Worm (Caenorhabditis elegans): ENCODE data around the gene H23N18.6.

Gene H23N18.6

ce11 chrV:4908591-4908990 is 6.3 kb downstream of the H23N18.6 start, which contains the start of gene ugt-13 (continued):
- TF ChIP-seq T26A8.4 (GFP tag; IDR thresholded peaks at IDR 0.05) = no peak
- no peak for TF ChIP-seq nhr-25 (tag; optimal IDR thresholded peaks at IDR 0.05; ENCODE audit: borderline replicate concordance, insufficient read depth)
- TF ChIP-seq skn-1 (tag; optimal IDR thresholded peaks at IDR 0.05) = no peak
- no peak for TF ChIP-seq mxl-2 (GFP tag; conservative IDR thresholded peaks at IDR 0.05)
- TF ChIP-seq dmd-8 (GFP tag; IDR thresholded peaks at IDR 0.05) = no peak
- TF ChIP-seq lin-29 (GFP tag; IDR thresholded peaks at IDR 0.05) = no peak
- no peak for TF ChIP-seq lim-7 (GFP tag; IDR thresholded peaks at IDR 0.05)
- TF ChIP-seq mep-1 (tag; optimal IDR thresholded peaks at IDR 0.05) = peak; percentile 61
- TF ChIP-seq ceh-62 (tag; optimal IDR thresholded peaks at IDR 0.05) = no peak
- TF ChIP-seq madf-9 (GFP tag; conservative IDR thresholded peaks at IDR 0.05) = no peak
- no peak for TF ChIP-seq arid-1 (GFP tag; conservative IDR thresholded peaks at IDR 0.05)
- no peak for TF ChIP-seq saeg-2 (GFP tag; IDR thresholded peaks at IDR 0.05)
- TF ChIP-seq pqm-1 (tag; optimal IDR thresholded peaks at IDR 0.05) = no peak
- no peak for TF ChIP-seq mxl-3 (GFP tag; optimal IDR thresholded peaks at IDR 0.05)
- TF ChIP-seq gei-8 (GFP tag; optimal IDR thresholded peaks at IDR 0.05) = no peak
- no peak for TF ChIP-seq nhr-6 (tag; optimal IDR thresholded peaks at IDR 0.05)
- peak; percentile 47 for TF ChIP-seq cey-2 (tag; optimal IDR thresholded peaks at IDR 0.05; ENCODE audit: borderline replicate concordance, insufficient read depth)
- TF ChIP-seq php-3 (GFP tag; IDR thresholded peaks at IDR 0.05) = no peak
- no peak for TF ChIP-seq nhr-11 (tag; optimal IDR thresholded peaks at IDR 0.05)
- no peak for TF ChIP-seq ctbp-1 (GFP tag; IDR thresholded peaks at IDR 0.05)
- TF ChIP-seq nhr-102 (tag; optimal IDR thresholded peaks at IDR 0.05) = peak; percentile 33
- peak; percentile 97 for TF ChIP-seq ztf-7 (tag; optimal IDR thresholded peaks at IDR 0.05)
- TF ChIP-seq ama-1 (optimal IDR thresholded peaks at IDR 0.05) = no peak
- TF ChIP-seq dve-1 (tag; optimal IDR thresholded peaks at IDR 0.05; ENCODE audit: insufficient read depth) = no peak
- TF ChIP-seq nhr-111 (GFP tag; optimal IDR thresholded peaks at IDR 0.05) = no peak
- no peak for TF ChIP-seq unc-62 (GFP tag; optimal IDR thresholded peaks at IDR 0.05 in 1 of 2)
- no peak for TF ChIP-seq unc-62 (tag; optimal IDR thresholded peaks at IDR 0.05)
- no peak for TF ChIP-seq fkh-10 (GFP tag; optimal IDR thresholded peaks at IDR 0.05)
- TF ChIP-seq F10B5.3 (tag; optimal IDR thresholded peaks at IDR 0.05) = no peak
- no peak for TF ChIP-seq Y75B8A.6 (GFP tag; IDR thresholded peaks at IDR 0.05)
- no peak for TF ChIP-seq lin-38 (GFP tag; IDR thresholded peaks at IDR 0.05)
- TF ChIP-seq ceh-28 (tag; optimal IDR thresholded peaks at IDR 0.05) = no peak
- TF ChIP-seq R02D3.7 (tag; optimal IDR thresholded peaks at IDR 0.05) = no peak
- no peak for TF ChIP-seq lin-1 (GFP tag; IDR thresholded peaks at IDR 0.05)
- TF ChIP-seq nhr-48 (tag; optimal IDR thresholded peaks at IDR 0.05) = peak; percentile 39
- TF ChIP-seq F44E2.7 (GFP tag; IDR thresholded peaks at IDR 0.05) = no peak
- no peak for TF ChIP-seq Y48G9A.11 (GFP tag; IDR thresholded peaks at IDR 0.05)
- no peak for TF ChIP-seq nhr-41 (GFP tag; IDR thresholded peaks at IDR 0.05)
- TF ChIP-seq tra-1 (GFP tag; IDR thresholded peaks at IDR 0.05) = no peak
- TF ChIP-seq hlh-30 (tag; optimal IDR thresholded peaks at IDR 0.05; ENCODE audit: insufficient read depth) = peak; percentile 9
- no peak for TF ChIP-seq snpc-4 (tag; optimal IDR thresholded peaks at IDR 0.05)
- no peak for TF ChIP-seq lin-13 (GFP tag; optimal IDR thresholded peaks at IDR 0.05)
- TF ChIP-seq nhr-28 (tag; optimal IDR thresholded peaks at IDR 0.05) = peak; percentile 94
- TF ChIP-seq zfp-2 (tag; optimal IDR thresholded peaks at IDR 0.05) = no peak

Measured in whole organism, L4 larva.